Fruit fly (Drosophila melanogaster) whole organism, adult: ENCODE data around the gene CG34129.
A peak's percentile ranks its signal among the peaks of the same experiment; 100 is the strongest.

Experiments used
- CG33017 ChIP-seq: fragments of 200-800 bp; sonication (Bioruptor generic); optimal IDR thresholded peaks from 2 replicates; lab custom pipeline; 2018; ENCODE audit warnings: missing biosample characterization, mild to moderate bottlenecking, missing genetic modification characterization, moderate library complexity
- cic ChIP-seq: fragments of 200-800 bp; sonication (Bioruptor generic); optimal IDR thresholded peaks from 2 replicates; lab custom pipeline; 2017; ENCODE audit warnings: missing biosample characterization, mild to moderate bottlenecking, missing genetic modification characterization, moderate library complexity

DNA sequence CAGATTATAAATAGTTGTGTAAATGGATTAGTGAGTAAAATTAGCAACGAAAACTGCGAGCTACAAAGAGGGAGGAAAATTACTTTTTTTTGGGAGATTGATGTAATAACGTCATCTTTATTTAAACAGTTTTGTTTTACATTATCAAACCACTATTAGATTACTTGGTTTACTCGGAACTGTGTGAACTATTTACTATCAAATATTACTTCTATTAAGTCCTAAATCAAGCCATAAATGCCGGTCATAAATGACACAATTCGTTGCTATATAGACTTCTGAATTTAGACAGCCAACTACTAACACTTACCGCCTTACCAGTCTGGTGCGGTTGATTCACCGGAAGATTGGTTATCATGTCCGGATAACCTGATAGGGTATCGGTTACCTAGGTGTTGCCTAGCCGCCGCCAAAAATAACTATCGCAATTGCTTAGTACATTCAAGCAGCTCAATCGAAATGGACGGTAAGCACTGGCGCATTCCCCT, 5.8 kb downstream of the CG34129 start, which contains the start of gene CG31086:
- TF ChIP-seq cic (peak; percentile 65), CG33017 (tag; lab: Kevin White, UChicago) (peak; percentile 59)
